Fruit fly (Drosophila melanogaster) whole organism: Measurements from ENCODE around the gene Fancm.
A peak's percentile ranks its signal among the peaks of the same experiment; 100 is the strongest.

Experiments
- CG8478 ChIP-seq: fragments of >200 bp; optimal IDR thresholded peaks from 2 replicates; lab custom pipeline; 2018; ENCODE audit warnings: inconsistent platforms
- Dll ChIP-seq: fragments of >200 bp; optimal IDR thresholded peaks from 2 replicates; lab custom pipeline; 2017
- EcR ChIP-seq, 2 experiments: fragments of >200 bp; optimal IDR thresholded peaks; 2 replicates each; lab custom pipeline; 2017; ENCODE audit warnings: missing biosample characterization in 2 of 2, missing genetic modification characterization in 2 of 2, missing genetic modification reagents in 2 of 2
- pan ChIP-seq: fragments of >200 bp; optimal IDR thresholded peaks from 2 replicates; lab custom pipeline; 2017
- psq ChIP-seq: fragments of >200 bp; optimal IDR thresholded peaks from 2 replicates; lab custom pipeline; 2017
- usp ChIP-seq: fragments of >200 bp; optimal IDR thresholded peaks from 2 replicates; lab custom pipeline; 2017; ENCODE audit warnings: missing biosample characterization, missing genetic modification characterization, mixed read lengths

The Fancm gene

dm6 chr3R:21470272-21470671, 11.9 kb upstream of the Fancm start:
- TF ChIP-seq CG8478 (lab: Kevin White, UChicago) (no peak), pan (lab: Kevin White, UChicago) (no peak), usp (no peak), psq (lab: Kevin White, UChicago) (no peak), Dll (lab: Kevin White, UChicago) (no peak), EcR (GFP tag; optimal IDR thresholded peaks at IDR 0.05; lab: Kevin White, UChicago) (no peak)

- TF ChIP-seq psq (lab: Kevin White, UChicago) (no peak), CG8478 (lab: Kevin White, UChicago) (no peak), Dll (lab: Kevin White, UChicago) (no peak), EcR (GFP tag; optimal IDR thresholded peaks at IDR 0.05; lab: Kevin White, UChicago) (no peak), pan (lab: Kevin White, UChicago) (no peak), usp (no peak)
Measured at dm6 chr3R:21471179-21471578, 10.9 kb upstream of the Fancm start.

dm6 chr3R:21487706-21488406, 5.7 kb downstream of the Fancm start:
- no peak for TF ChIP-seq CG8478 (lab: Kevin White, UChicago)
- TF ChIP-seq usp, result no peak

- TF ChIP-seq Dll (lab: Kevin White, UChicago), result no peak
- TF ChIP-seq usp, result no peak
- TF ChIP-seq CG8478 (lab: Kevin White, UChicago), result no peak
- TF ChIP-seq pan (lab: Kevin White, UChicago), result no peak
- TF ChIP-seq psq (lab: Kevin White, UChicago), result no peak
Measured at dm6 chr3R:21493580-21494257, 11.6 kb downstream of the Fancm start.

- TF ChIP-seq usp (no peak), Dll (lab: Kevin White, UChicago) (peak; percentile 81), pan (lab: Kevin White, UChicago) (no peak)
Measured at dm6 chr3R:21499131-21500036, 17.3 kb downstream of the Fancm start, which contains the start of gene C15. TSS of gene C15 (plus strand) at chr3R:21499986.

- TF ChIP-seq Dll (lab: Kevin White, UChicago) (no peak), usp (no peak), EcR (GFP tag; optimal IDR thresholded peaks at IDR 0.05; lab: Kevin White, UChicago) (no peak), CG8478 (lab: Kevin White, UChicago) (no peak), psq (lab: Kevin White, UChicago) (no peak), pan (lab: Kevin White, UChicago) (no peak)
Measured at dm6 chr3R:21501263-21501824, 19.2 kb downstream of the Fancm start.

- TF ChIP-seq Dll (lab: Kevin White, UChicago) (no peak), pan (lab: Kevin White, UChicago) (no peak), psq (lab: Kevin White, UChicago) (no peak), usp (no peak), EcR (GFP tag; optimal IDR thresholded peaks at IDR 0.05; lab: Kevin White, UChicago) (no peak), CG8478 (lab: Kevin White, UChicago) (no peak)
Measured at dm6 chr3R:21506270-21506669, 24.1 kb downstream of the Fancm start.

dm6 chr3R:21510999-21511398, 28.9 kb downstream of the Fancm start:
- TF ChIP-seq Dll (lab: Kevin White, UChicago), result no peak
- TF ChIP-seq EcR (GFP tag; optimal IDR thresholded peaks at IDR 0.05; lab: Kevin White, UChicago), result no peak
- no peak for TF ChIP-seq psq (lab: Kevin White, UChicago)
- no peak for TF ChIP-seq CG8478 (lab: Kevin White, UChicago)
- TF ChIP-seq usp, result no peak
- no peak for TF ChIP-seq pan (lab: Kevin White, UChicago)

- TF ChIP-seq Dll (lab: Kevin White, UChicago) (no peak), pan (lab: Kevin White, UChicago) (no peak), usp (no peak), psq (lab: Kevin White, UChicago) (no peak), EcR (GFP tag; optimal IDR thresholded peaks at IDR 0.05; lab: Kevin White, UChicago) (no peak), CG8478 (lab: Kevin White, UChicago) (no peak)
Measured at dm6 chr3R:21520183-21520582, 38.1 kb downstream of the Fancm start.

- TF ChIP-seq CG8478 (lab: Kevin White, UChicago), result no peak
- TF ChIP-seq pan (lab: Kevin White, UChicago), result no peak
- no peak for TF ChIP-seq usp
- no peak for TF ChIP-seq Dll (lab: Kevin White, UChicago)
- no peak for TF ChIP-seq psq (lab: Kevin White, UChicago)
- no peak for TF ChIP-seq EcR (GFP tag; optimal IDR thresholded peaks at IDR 0.05; lab: Kevin White, UChicago)
Measured at dm6 chr3R:21520756-21521155, 38.6 kb downstream of the Fancm start, which contains the start of gene sp3. TSS of gene sp3 (plus strand) at chr3R:21520928.

- TF ChIP-seq EcR (GFP tag; optimal IDR thresholded peaks at IDR 0.05; lab: Kevin White, UChicago) (no peak), pan (lab: Kevin White, UChicago) (no peak)
Measured at dm6 chr3R:21521780-21522179, 39.7 kb downstream of the Fancm start.
